Worm (Caenorhabditis elegans) whole organism, L1 larva: ENCODE results near the gene Y55D9A.2.

Source experiments
- ama-1 ChIP-seq: fragments of 150-350 bp; optimal IDR thresholded peaks from 2 replicates; lab custom pipeline; 2014
- ceh-82 ChIP-seq, 3 experiments: fragments of 150-350 bp in 1 of 3; sonication (generic microtip) in 2 of 3; optimal IDR thresholded peaks; 2 replicates each; lab custom pipeline; 2014 to 2017; ENCODE audit warnings: missing biosample characterization in 3 of 3, missing genetic modification characterization in 3 of 3
- egl-27 ChIP-seq, 2 experiments: fragments of 150-350 bp in 1 of 2; sonication (generic microtip); optimal IDR thresholded peaks; 3 replicates each; lab custom pipeline; 2017 to 2018; ENCODE audit warnings: missing biosample characterization in 2 of 2, missing genetic modification characterization in 2 of 2, missing genetic modification reagents in 2 of 2
- elt-3 ChIP-seq, 6 experiments: fragments of 150-350 bp in 1 of 6; sonication (generic microtip); optimal IDR thresholded peaks; 2 replicates each; lab custom pipeline; 2017 to 2018; ENCODE audit warnings: missing biosample characterization in 6 of 6, missing genetic modification characterization in 6 of 6, inconsistent platforms in 1 of 6
- nhr-12 ChIP-seq: sonication (generic microtip); optimal IDR thresholded peaks from 2 replicates; lab custom pipeline; 2017; ENCODE audit warnings: missing biosample characterization, missing genetic modification characterization
- nhr-237 ChIP-seq: fragments of 150-350 bp; optimal IDR thresholded peaks from 2 replicates; lab custom pipeline; 2014; ENCODE audit warnings: missing biosample characterization, missing genetic modification characterization
- nhr-85 ChIP-seq: sonication (generic microtip); peaks from one replicate; lab custom pipeline; 2016; ENCODE audit warnings: missing genetic modification characterization, inconsistent platforms, missing compliant biosample characterization
- sptf-1 ChIP-seq: fragments of 150-350 bp; optimal IDR thresholded peaks from 2 replicates; lab custom pipeline; 2014; ENCODE audit warnings: missing biosample characterization, missing genetic modification characterization
- unc-30 ChIP-seq: sonication (generic microtip); optimal IDR thresholded peaks from 2 replicates; lab custom pipeline; 2017; ENCODE audit warnings: missing biosample characterization, missing genetic modification characterization
- ztf-11 ChIP-seq, 2 experiments: sonication (generic microtip); optimal IDR thresholded peaks; 2 replicates each; lab custom pipeline; 2016 to 2017; ENCODE audit warnings: missing genetic modification characterization in 2 of 2, missing biosample characterization in 1 of 2, missing compliant biosample characterization in 1 of 2

- TF ChIP-seq egl-27 (tag; optimal IDR thresholded peaks at IDR 0.05; lab: Kevin White, UChicago) = no peak
- TF ChIP-seq elt-3 (tag; optimal IDR thresholded peaks at IDR 0.05; lab: Kevin White, UChicago) = no peak
- TF ChIP-seq nhr-85 (tag; lab: Kevin White, UChicago) = no peak
- no peak for TF ChIP-seq ztf-11 (tag; optimal IDR thresholded peaks at IDR 0.05; lab: Kevin White, UChicago)
- no peak for TF ChIP-seq ama-1
- TF ChIP-seq unc-30 = no peak
- no peak for TF ChIP-seq sptf-1 (tag; lab: Kevin White, UChicago)
- TF ChIP-seq ceh-82 (tag; optimal IDR thresholded peaks at IDR 0.05; lab: Kevin White, UChicago) = no peak
- no peak for TF ChIP-seq nhr-237 (tag; lab: Kevin White, UChicago)
- no peak for TF ChIP-seq nhr-12 (tag; lab: Kevin White, UChicago)
These were observed 32.1 kb upstream of the Y55D9A.2 start for ce11 chrIV:12637340-12637739.
